Worm (Caenorhabditis elegans): ENCODE measurements around the gene C32D5.10.

ce11 chrII:6341076-6341475 lies 10.7 kb downstream of the C32D5.10 start:
- TF ChIP-seq elt-3 (tag; optimal IDR thresholded peaks at IDR 0.05), result no peak
- TF ChIP-seq alr-1 (tag; optimal IDR thresholded peaks at IDR 0.05), result no peak
- no peak for TF ChIP-seq nhr-25 (tag; optimal IDR thresholded peaks at IDR 0.05)
- TF ChIP-seq R02D3.7 (tag; optimal IDR thresholded peaks at IDR 0.05), result no peak
- TF ChIP-seq nhr-77 (tag; optimal IDR thresholded peaks at IDR 0.05), result no peak
- TF ChIP-seq aly-2 (tag; optimal IDR thresholded peaks at IDR 0.05), result no peak
- TF ChIP-seq mdl-1 (tag; optimal IDR thresholded peaks at IDR 0.05), result no peak
- TF ChIP-seq nhr-6 (tag; optimal IDR thresholded peaks at IDR 0.05), result no peak
